Worm (Caenorhabditis elegans): Measurements from ENCODE around the gene madf-11.

madf-11 gene

ce11 chrIII:5591668-5592149 lies 11.6 kb downstream of the madf-11 start, which contains the start of the genes ddx-15 and ucr-1 (continued):
- TF ChIP-seq snpc-4 (GFP tag; optimal IDR thresholded peaks at IDR 0.05) (no peak), snpc-4 (tag; optimal IDR thresholded peaks at IDR 0.05) (peak in 2 of 4 experiments; percentile 1 to 45), F49E8.2 (tag; optimal IDR thresholded peaks at IDR 0.05; ENCODE audit: insufficient read depth) (peak; percentile 21), C17E4.6 (GFP tag; IDR thresholded peaks at IDR 0.05) (no peak), madf-8 (GFP tag; conservative IDR thresholded peaks at IDR 0.05) (peak; percentile 31; the same call in 1 of the 2 replicates), cebp-1 (GFP tag; IDR thresholded peaks at IDR 0.05) (no peak), cebp-1 (tag; optimal IDR thresholded peaks at IDR 0.05) (peak; percentile 18), rcor-1 (GFP tag; IDR thresholded peaks at IDR 0.05) (no peak), pha-4 (tag; optimal IDR thresholded peaks at IDR 0.05) (no peak), rpc-1 (optimal IDR thresholded peaks at IDR 0.05) (no peak), rpc-1 (tag; optimal IDR thresholded peaks at IDR 0.05) (no peak), ceh-58 (GFP tag; IDR thresholded peaks at IDR 0.05) (no peak), lin-35 (GFP tag; optimal IDR thresholded peaks at IDR 0.05) (peak in 1 of 3 experiments; percentile 36), attf-5 (GFP tag; optimal IDR thresholded peaks at IDR 0.05) (peak; percentile 63), dpff-1 (tag; optimal IDR thresholded peaks at IDR 0.05) (no peak), let-607 (tag; optimal IDR thresholded peaks at IDR 0.05) (no peak), lin-26 (GFP tag; IDR thresholded peaks at IDR 0.05) (no peak), lin-40 (tag; optimal IDR thresholded peaks at IDR 0.05) (no peak), B0261.1 (tag; optimal IDR thresholded peaks at IDR 0.05) (no peak), nhr-27 (tag; optimal IDR thresholded peaks at IDR 0.05) (no peak), Y67H2A.10 (GFP tag; conservative IDR thresholded peaks at IDR 0.05) (no peak), ceh-91 (GFP tag; IDR thresholded peaks at IDR 0.05) (peak; percentile 64), nfyb-1 (GFP tag; IDR thresholded peaks at IDR 0.05) (no peak), Y53G8AR.9 (GFP tag; conservative IDR thresholded peaks at IDR 0.05) (no peak), nhr-120 (GFP tag; IDR thresholded peaks at IDR 0.05) (no peak), somi-1 (GFP tag; optimal IDR thresholded peaks at IDR 0.05) (no peak), hrde-1 (tag; optimal IDR thresholded peaks at IDR 0.05; ENCODE audit: borderline replicate concordance) (no peak), sptf-2 (GFP tag; optimal IDR thresholded peaks at IDR 0.05) (no peak), akir-1 (GFP tag; optimal IDR thresholded peaks at IDR 0.05) (no peak), C06A6.2 (GFP tag; conservative IDR thresholded peaks at IDR 0.05) (no peak), mcd-1 (GFP tag; IDR thresholded peaks at IDR 0.05) (peak; percentile 74), Y79H2A.3 (GFP tag; conservative IDR thresholded peaks at IDR 0.05) (no peak), dox-1 (GFP tag; IDR thresholded peaks at IDR 0.05) (peak; percentile 66), ccch-3 (GFP tag; optimal IDR thresholded peaks at IDR 0.05) (no peak), cebp-2 (GFP tag; IDR thresholded peaks at IDR 0.05) (no peak), pbrm-1 (GFP tag; IDR thresholded peaks at IDR 0.05) (peak; percentile 59; the same call in 1 of the 2 replicates), unc-130 (GFP tag; optimal IDR thresholded peaks at IDR 0.05) (no peak), ztf-28 (GFP tag; IDR thresholded peaks at IDR 0.05) (no peak), repo-1 (tag; optimal IDR thresholded peaks at IDR 0.05) (no peak), ekl-4 (GFP tag; IDR thresholded peaks at IDR 0.05) (no peak), aptf-2 (GFP tag; conservative IDR thresholded peaks at IDR 0.05) (no peak), lin-54 (GFP tag; optimal IDR thresholded peaks at IDR 0.05) (peak; percentile 64), F22D6.2 (tag; optimal IDR thresholded peaks at IDR 0.05) (no peak)

All from whole organism, young adult.